Fruit fly (Drosophila melanogaster) whole organism, adult: ENCODE data around the gene Ypel.

ENCODE experiments used
- CG12768 ChIP-seq: fragments of 200-800 bp; sonication (Bioruptor generic); optimal IDR thresholded peaks from 2 replicates; lab custom pipeline; 2017; ENCODE audit warnings: missing biosample characterization, missing genetic modification characterization, mild to moderate bottlenecking, moderate library complexity, missing genetic modification reagents
- CG1620 ChIP-seq: fragments of 200-800 bp; sonication (Bioruptor generic); optimal IDR thresholded peaks from 2 replicates; lab custom pipeline; 2016; ENCODE audit warnings: missing biosample characterization, missing genetic modification characterization
- CG7101 ChIP-seq: fragments of 200-800 bp; sonication (Bioruptor generic); optimal IDR thresholded peaks from 2 replicates; lab custom pipeline; 2018; ENCODE audit warnings: missing biosample characterization, mild to moderate bottlenecking, missing genetic modification characterization, moderate library complexity
- Crg-1 ChIP-seq: fragments of 200-800 bp; sonication (Bioruptor generic); optimal IDR thresholded peaks from 2 replicates; lab custom pipeline; 2016; ENCODE audit warnings: missing biosample characterization, missing genetic modification characterization
- cic ChIP-seq: fragments of 200-800 bp; sonication (Bioruptor generic); optimal IDR thresholded peaks from 2 replicates; lab custom pipeline; 2017; ENCODE audit warnings: missing biosample characterization, mild to moderate bottlenecking, missing genetic modification characterization, moderate library complexity

DNA sequence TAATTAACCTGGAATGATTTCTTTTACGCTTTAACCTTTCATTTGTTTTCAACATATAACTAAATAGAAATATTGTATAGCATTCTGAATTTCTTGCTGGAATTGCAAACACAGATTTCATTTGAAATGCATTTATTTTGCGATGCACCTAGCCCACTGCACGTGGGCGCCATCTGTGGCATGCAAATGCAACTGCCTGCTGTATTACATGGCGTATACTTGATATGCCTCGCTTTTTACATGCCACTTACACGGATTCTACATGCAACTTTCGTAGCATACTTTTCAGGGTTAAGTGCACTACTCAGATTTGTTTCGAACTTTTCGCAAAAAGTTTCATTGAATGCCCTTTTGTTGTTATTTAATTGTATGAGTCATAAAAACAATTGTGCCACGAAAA lies 40.6 kb upstream of the Ypel start:
- TF ChIP-seq CG1620 (GFP tag; lab: Kevin White, UChicago) (no peak), CG7101 (tag; lab: Kevin White, UChicago) (no peak), CG12768 (GFP tag; lab: Kevin White, UChicago) (no peak), cic (GFP tag; lab: Kevin White, UChicago) (no peak), Crg-1 (GFP tag; lab: Kevin White, UChicago) (no peak)
